Worm (Caenorhabditis elegans) whole organism, L1 larva: ENCODE measurements around the gene M04D8.5.
A peak's percentile ranks its signal among the peaks of the same experiment; 100 is the strongest.

Experiments used
- blmp-1 ChIP-seq: fragments of 150-350 bp; optimal IDR thresholded peaks from 2 replicates; lab custom pipeline; 2014; ENCODE audit warnings: missing biosample characterization, missing genetic modification characterization
- fos-1 ChIP-seq: fragments of 150-350 bp; optimal IDR thresholded peaks from 2 replicates; lab custom pipeline; 2014; ENCODE audit warnings: missing biosample characterization, missing genetic modification characterization
- jun-1 ChIP-seq: fragments of 150-350 bp; optimal IDR thresholded peaks from 2 replicates; lab custom pipeline; 2014; ENCODE audit warnings: missing biosample characterization, missing genetic modification reagents, missing genetic modification characterization
- nhr-76 ChIP-seq: sonication (generic microtip); optimal IDR thresholded peaks from 2 replicates; lab custom pipeline; 2017; ENCODE audit warnings: missing biosample characterization, missing genetic modification characterization
- nhr-90 ChIP-seq: sonication (generic microtip); optimal IDR thresholded peaks from 2 replicates; lab custom pipeline; 2016; ENCODE audit warnings: mild to moderate bottlenecking, missing genetic modification characterization, missing compliant biosample characterization; ENCODE audit not compliant: poor library complexity
- pqm-1 ChIP-seq: sonication (generic microtip); optimal IDR thresholded peaks from 3 replicates; lab custom pipeline; 2017; ENCODE audit warnings: missing biosample characterization, missing genetic modification characterization
- unc-62 ChIP-seq: fragments of 150-350 bp; optimal IDR thresholded peaks from 2 replicates; lab custom pipeline; 2014; ENCODE audit warnings: missing biosample characterization, missing genetic modification reagents, missing genetic modification characterization

DNA sequence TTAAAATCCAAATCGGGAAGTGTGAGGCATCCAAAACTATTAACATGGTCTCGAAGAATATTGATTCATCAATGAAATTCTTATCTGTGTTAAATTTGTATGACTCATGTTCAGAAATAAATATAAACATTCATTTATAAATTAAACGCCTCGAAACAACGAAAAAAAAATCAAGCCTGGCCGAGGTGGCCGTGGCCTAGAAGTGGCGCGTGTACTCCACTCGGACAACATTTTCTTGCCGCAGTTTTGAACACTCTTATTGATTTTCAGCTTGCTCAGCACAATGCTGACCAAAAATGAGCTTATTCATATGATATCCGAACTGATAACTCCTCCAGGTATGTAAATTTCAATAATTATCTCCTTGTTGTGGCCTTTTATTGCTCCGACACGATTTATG, 31.0 kb upstream of the M04D8.5 start, which contains the start of gene ekl-6:
- TF ChIP-seq fos-1 (tag; lab: Kevin White, UChicago) (no peak), unc-62 (GFP tag; lab: Kevin White, UChicago) (no peak), blmp-1 (no peak), nhr-90 (tag; lab: Kevin White, UChicago) (peak; percentile 87), nhr-76 (tag; lab: Kevin White, UChicago) (no peak), jun-1 (tag; lab: Kevin White, UChicago) (no peak), pqm-1 (tag; lab: Kevin White, UChicago) (no peak)
